Fruit fly (Drosophila melanogaster): ENCODE data around the gene gwl.

The gwl gene

dm6 chr3R:18731241-18731640, 14.9 kb upstream of the gwl start:
- no peak for TF ChIP-seq CG17806 (tag; optimal IDR thresholded peaks at IDR 0.05)
- no peak for TF ChIP-seq CG4496 (GFP tag; IDR thresholded peaks at IDR 0.05)
- TF ChIP-seq Pif1A (GFP tag; optimal IDR thresholded peaks at IDR 0.05), result no peak
- no peak for TF ChIP-seq CG8301 (tag; optimal IDR thresholded peaks at IDR 0.05)
- no peak for TF ChIP-seq CG9948 (tag; optimal IDR thresholded peaks at IDR 0.05)
- TF ChIP-seq Ets98B (GFP tag; IDR thresholded peaks at IDR 0.05), result no peak
- TF ChIP-seq rn (GFP tag; IDR thresholded peaks at IDR 0.05), result no peak
- TF ChIP-seq CG14655 (GFP tag; optimal IDR thresholded peaks at IDR 0.05), result no peak
- TF ChIP-seq CG12605 (GFP tag; IDR thresholded peaks at IDR 0.05), result no peak
- TF ChIP-seq EcR (GFP tag; optimal IDR thresholded peaks at IDR 0.05), result no peak

- TF ChIP-seq CG34367 (tag; optimal IDR thresholded peaks at IDR 0.05), result no peak
- TF ChIP-seq Pif1A (GFP tag; optimal IDR thresholded peaks at IDR 0.05), result no peak
- TF ChIP-seq rn (GFP tag; IDR thresholded peaks at IDR 0.05), result no peak
- TF ChIP-seq EcR (GFP tag; optimal IDR thresholded peaks at IDR 0.05), result no peak
- no peak for TF ChIP-seq CG17806 (tag; optimal IDR thresholded peaks at IDR 0.05)
- no peak for TF ChIP-seq Ets98B (GFP tag; IDR thresholded peaks at IDR 0.05)
- no peak for TF ChIP-seq CG4496 (GFP tag; IDR thresholded peaks at IDR 0.05)
- TF ChIP-seq Pif1B (GFP tag; optimal IDR thresholded peaks at IDR 0.05), result no peak
- no peak for TF ChIP-seq CG8159 (tag; optimal IDR thresholded peaks at IDR 0.05)
- TF ChIP-seq CG32121 (GFP tag; IDR thresholded peaks at IDR 0.05), result no peak
- no peak for TF ChIP-seq CG12605 (GFP tag; IDR thresholded peaks at IDR 0.05)
- no peak for TF ChIP-seq CG14655 (GFP tag; optimal IDR thresholded peaks at IDR 0.05)
- TF ChIP-seq Snoo (tag; optimal IDR thresholded peaks at IDR 0.05), result no peak
- no peak for TF ChIP-seq D1 (tag; optimal IDR thresholded peaks at IDR 0.05)
- no peak for TF ChIP-seq CG13204 (GFP tag; optimal IDR thresholded peaks at IDR 0.05)
- no peak for TF ChIP-seq CG9948 (tag; optimal IDR thresholded peaks at IDR 0.05)
- TF ChIP-seq CG10348 (GFP tag; IDR thresholded peaks at IDR 0.05), result no peak
- TF ChIP-seq CG15710 (tag; optimal IDR thresholded peaks at IDR 0.05), result no peak
Observed at dm6 chr3R:18732381-18732780, 13.8 kb upstream of the gwl start, which contains the start of gene CG14302. Gene CG14302 (plus strand): TSS chr3R:18732681.

dm6 chr3R:18733580-18733979, 12.6 kb upstream of the gwl start:
- TF ChIP-seq CG4496 (GFP tag; IDR thresholded peaks at IDR 0.05) (no peak), CG9948 (tag; optimal IDR thresholded peaks at IDR 0.05) (no peak), CG8301 (tag; optimal IDR thresholded peaks at IDR 0.05) (no peak), fd96Ca (GFP tag; IDR thresholded peaks at IDR 0.05) (no peak), CG10348 (GFP tag; IDR thresholded peaks at IDR 0.05) (no peak), Pif1B (GFP tag; optimal IDR thresholded peaks at IDR 0.05) (no peak), CG17806 (tag; optimal IDR thresholded peaks at IDR 0.05) (no peak), CG13204 (GFP tag; optimal IDR thresholded peaks at IDR 0.05) (no peak), CG15710 (tag; optimal IDR thresholded peaks at IDR 0.05) (no peak), rn (GFP tag; IDR thresholded peaks at IDR 0.05) (no peak), Pif1A (GFP tag; optimal IDR thresholded peaks at IDR 0.05) (no peak), EcR (GFP tag; optimal IDR thresholded peaks at IDR 0.05) (no peak), CG14655 (GFP tag; optimal IDR thresholded peaks at IDR 0.05) (no peak), CG12605 (GFP tag; IDR thresholded peaks at IDR 0.05) (no peak), D1 (tag; optimal IDR thresholded peaks at IDR 0.05) (no peak)

- TF ChIP-seq CG8301 (tag; optimal IDR thresholded peaks at IDR 0.05) (no peak), Ets98B (GFP tag; IDR thresholded peaks at IDR 0.05) (no peak), Pif1B (GFP tag; optimal IDR thresholded peaks at IDR 0.05) (no peak), fd96Ca (GFP tag; IDR thresholded peaks at IDR 0.05) (no peak), CG8159 (tag; optimal IDR thresholded peaks at IDR 0.05) (no peak), CG17806 (tag; optimal IDR thresholded peaks at IDR 0.05) (no peak), CG9948 (tag; optimal IDR thresholded peaks at IDR 0.05) (no peak), CG12605 (GFP tag; IDR thresholded peaks at IDR 0.05) (no peak), gl (tag; optimal IDR thresholded peaks at IDR 0.05) (no peak), CG34367 (tag; optimal IDR thresholded peaks at IDR 0.05) (no peak), Pif1A (GFP tag; optimal IDR thresholded peaks at IDR 0.05) (no peak), CG14655 (GFP tag; optimal IDR thresholded peaks at IDR 0.05) (no peak), CG4496 (GFP tag; IDR thresholded peaks at IDR 0.05) (no peak), rn (GFP tag; IDR thresholded peaks at IDR 0.05) (no peak), Snoo (tag; optimal IDR thresholded peaks at IDR 0.05) (no peak), CG15710 (tag; optimal IDR thresholded peaks at IDR 0.05) (no peak), CG10348 (GFP tag; IDR thresholded peaks at IDR 0.05) (no peak), D1 (tag; optimal IDR thresholded peaks at IDR 0.05) (no peak)
Observed at dm6 chr3R:18738086-18738485, 8.1 kb upstream of the gwl start.

dm6 chr3R:18738705-18739434, 7.3 kb upstream of the gwl start:
- TF ChIP-seq gl (tag; optimal IDR thresholded peaks at IDR 0.05), result no peak
- TF ChIP-seq CG14655 (GFP tag; optimal IDR thresholded peaks at IDR 0.05), result no peak
- TF ChIP-seq CG12605 (GFP tag; IDR thresholded peaks at IDR 0.05), result no peak
- TF ChIP-seq CG8159 (tag; optimal IDR thresholded peaks at IDR 0.05), result no peak
- no peak for TF ChIP-seq CG13204 (GFP tag; optimal IDR thresholded peaks at IDR 0.05)
- TF ChIP-seq CG17806 (tag; optimal IDR thresholded peaks at IDR 0.05), result peak; percentile 24
- TF ChIP-seq Snoo (tag; optimal IDR thresholded peaks at IDR 0.05), result peak; percentile 11
- no peak for TF ChIP-seq CG34367 (tag; optimal IDR thresholded peaks at IDR 0.05)
- no peak for TF ChIP-seq CG10348 (GFP tag; IDR thresholded peaks at IDR 0.05)
- TF ChIP-seq CG32121 (GFP tag; IDR thresholded peaks at IDR 0.05), result no peak
- TF ChIP-seq fd96Ca (GFP tag; IDR thresholded peaks at IDR 0.05), result no peak
- no peak for TF ChIP-seq CG4496 (GFP tag; IDR thresholded peaks at IDR 0.05)
- TF ChIP-seq CG9948 (tag; optimal IDR thresholded peaks at IDR 0.05), result peak; percentile 44
- no peak for TF ChIP-seq Pif1B (GFP tag; optimal IDR thresholded peaks at IDR 0.05)

Data from whole organism, pupa.